Worm (Caenorhabditis elegans) whole organism, L4 larva: ENCODE data around the gene mltn-6.

Experiments used
- D1046.2 ChIP-seq: fragments of 200-800 bp; sonication (Bioruptor generic); IDR thresholded peaks from 2 replicates; pipeline ENCODE4 v1.3.6; 2022; ENCODE audit warnings: missing genetic modification characterization, missing compliant biosample characterization
- R02D3.7 ChIP-seq: fragments of 150-350 bp; sonication (generic microtip); optimal IDR thresholded peaks from 3 replicates; lab custom pipeline; 2014; ENCODE audit warnings: missing biosample characterization, missing genetic modification characterization
- T26A8.4 ChIP-seq: fragments of 200-800 bp; sonication (Bioruptor generic); IDR thresholded peaks from 2 replicates; pipeline ENCODE4 v1.3.6; 2022; ENCODE audit warnings: missing genetic modification characterization, missing compliant biosample characterization
- ZK337.2 ChIP-seq: fragments of 200-800 bp; sonication (Bioruptor generic); IDR thresholded peaks from 2 replicates; pipeline ENCODE4 v1.3.6; 2022; ENCODE audit warnings: missing genetic modification reagents, missing genetic modification characterization, missing compliant biosample characterization
- aly-2 ChIP-seq: sonication (generic microtip); optimal IDR thresholded peaks from 2 replicates; lab custom pipeline; 2018; ENCODE audit warnings: missing biosample characterization, missing genetic modification characterization
- arid-1 ChIP-seq: fragments of 200-800 bp; sonication (Bioruptor generic); conservative IDR thresholded peaks from 2 replicates; pipeline ENCODE4 v1.3.6; 2022; ENCODE audit warnings: missing genetic modification reagents, missing genetic modification characterization, missing compliant biosample characterization
- attf-4 ChIP-seq: sonication (generic microtip); optimal IDR thresholded peaks from 3 replicates; lab custom pipeline; 2017; ENCODE audit warnings: missing biosample characterization, missing genetic modification characterization
- ceh-20 ChIP-seq: fragments of 200-800 bp; sonication (Bioruptor generic); IDR thresholded peaks from 2 replicates; pipeline ENCODE4 v1.3.6; 2022; ENCODE audit warnings: missing genetic modification reagents, missing genetic modification characterization, missing compliant biosample characterization
- ceh-32 ChIP-seq: sonication (generic microtip); optimal IDR thresholded peaks from 2 replicates; lab custom pipeline; 2016; ENCODE audit warnings: mild to moderate bottlenecking, missing genetic modification characterization, missing compliant biosample characterization; ENCODE audit not compliant: poor library complexity
- daf-12 ChIP-seq: fragments of 150-350 bp; optimal IDR thresholded peaks from 2 replicates; lab custom pipeline; 2014; ENCODE audit warnings: missing biosample characterization, missing genetic modification reagents, missing genetic modification characterization
- daf-16 ChIP-seq, 3 experiments: sonication (generic microtip); optimal IDR thresholded peaks; 2 replicates each; lab custom pipeline; 2016 to 2017; ENCODE audit warnings: missing genetic modification characterization in 3 of 3, missing genetic modification reagents in 3 of 3, mild to moderate bottlenecking in 2 of 3, missing compliant biosample characterization in 2 of 3, missing biosample characterization in 1 of 3, moderate library complexity in 1 of 3
- daf-19 ChIP-seq: fragments of 200-800 bp; sonication (Bioruptor generic); conservative IDR thresholded peaks from 2 replicates; pipeline ENCODE4 v1.3.6; 2022; ENCODE audit warnings: missing genetic modification characterization, missing compliant biosample characterization
- dmd-6 ChIP-seq: fragments of 200-800 bp; sonication (Bioruptor generic); IDR thresholded peaks from 2 replicates; pipeline ENCODE4 v1.3.6; 2022; ENCODE audit warnings: missing genetic modification reagents, missing genetic modification characterization, missing compliant biosample characterization
- dmd-8 ChIP-seq: fragments of 200-800 bp; sonication (Bioruptor generic); IDR thresholded peaks from 2 replicates; pipeline ENCODE4 v1.3.6; 2022; ENCODE audit warnings: missing genetic modification characterization, missing compliant biosample characterization
- dmd-9 ChIP-seq: fragments of 200-800 bp; sonication (Bioruptor generic); IDR thresholded peaks from 2 replicates; pipeline ENCODE4 v1.3.6; 2022; ENCODE audit warnings: missing genetic modification reagents, missing genetic modification characterization, missing compliant biosample characterization
- dve-1 ChIP-seq: sonication (generic microtip); optimal IDR thresholded peaks from 2 replicates; lab custom pipeline; 2017; ENCODE audit warnings: antibody characterized with exemption, mild to moderate bottlenecking, missing genetic modification characterization, missing compliant biosample characterization; ENCODE audit not compliant: insufficient read depth
- egl-27 ChIP-seq: sonication (generic microtip); optimal IDR thresholded peaks from 3 replicates; lab custom pipeline; 2017; ENCODE audit warnings: missing biosample characterization, missing genetic modification reagents, missing genetic modification characterization
- egl-43 ChIP-seq: fragments of 200-800 bp; sonication (Bioruptor generic); IDR thresholded peaks from 2 replicates; pipeline ENCODE4 v1.3.6; 2022; ENCODE audit warnings: missing genetic modification reagents, missing genetic modification characterization, missing compliant biosample characterization
- fkh-10 ChIP-seq: fragments of 150-350 bp; optimal IDR thresholded peaks from 2 replicates; lab custom pipeline; 2014; ENCODE audit warnings: missing biosample characterization, missing genetic modification reagents, missing genetic modification characterization
- gei-8 ChIP-seq: fragments of 200-800 bp; sonication (Bioruptor generic); optimal IDR thresholded peaks from 2 replicates; lab custom pipeline; 2018; ENCODE audit warnings: mild to moderate bottlenecking, missing genetic modification characterization, missing compliant biosample characterization
- hif-1 ChIP-seq, 2 experiments: sonication (generic microtip); optimal IDR thresholded peaks; 2 replicates each; lab custom pipeline; 2016 to 2017; ENCODE audit warnings: missing compliant biosample characterization in 2 of 2, missing genetic modification characterization in 2 of 2, missing genetic modification reagents in 2 of 2, missing genotype in 2 of 2, mild to moderate bottlenecking in 1 of 2
- hlh-11 ChIP-seq: fragments of 200-800 bp; sonication (Bioruptor generic); optimal IDR thresholded peaks from 2 replicates; lab custom pipeline; 2018; ENCODE audit warnings: mild to moderate bottlenecking, missing genetic modification characterization, missing compliant biosample characterization
- hlh-30 ChIP-seq: sonication (generic microtip); optimal IDR thresholded peaks from 2 replicates; lab custom pipeline; 2017; ENCODE audit warnings: antibody characterized with exemption, mild to moderate bottlenecking, missing genetic modification characterization, missing compliant biosample characterization; ENCODE audit not compliant: insufficient read depth
- hmg-1.1 ChIP-seq: fragments of 200-800 bp; sonication (Bioruptor generic); IDR thresholded peaks from 2 replicates; pipeline ENCODE4 v1.3.6; 2022; ENCODE audit warnings: missing genetic modification reagents, missing genetic modification characterization, missing compliant biosample characterization
- jun-1 ChIP-seq: fragments of 150-350 bp; optimal IDR thresholded peaks from 2 replicates; lab custom pipeline; 2014; ENCODE audit warnings: missing biosample characterization, missing genetic modification reagents, missing genetic modification characterization
- lin-29 ChIP-seq: fragments of 200-800 bp; sonication (Bioruptor generic); IDR thresholded peaks from 2 replicates; pipeline ENCODE4 v1.3.6; 2022; ENCODE audit warnings: missing genetic modification reagents, missing genetic modification characterization, missing compliant biosample characterization
- lsy-2 ChIP-seq, 2 experiments: fragments of 150-350 bp in 1 of 2; sonication (generic microtip) in 1 of 2; optimal IDR thresholded peaks; 2 replicates each; lab custom pipeline; 2014 to 2017; ENCODE audit warnings: missing biosample characterization in 2 of 2, missing genetic modification characterization in 2 of 2
- madf-9 ChIP-seq: fragments of 200-800 bp; sonication (Bioruptor generic); conservative IDR thresholded peaks from 2 replicates; pipeline ENCODE4 v1.3.6; 2022; ENCODE audit warnings: missing genetic modification reagents, missing genetic modification characterization, missing compliant biosample characterization
- mdl-1 ChIP-seq, 2 experiments: fragments of 150-350 bp in 1 of 2; sonication (generic microtip) in 1 of 2; optimal IDR thresholded peaks; 2 replicates each; lab custom pipeline; 2014 to 2017; ENCODE audit warnings: missing biosample characterization in 2 of 2, missing genetic modification characterization in 2 of 2
- mep-1 ChIP-seq: fragments of 150-350 bp; sonication (generic microtip); optimal IDR thresholded peaks from 3 replicates; lab custom pipeline; 2014; ENCODE audit warnings: missing biosample characterization, missing genetic modification characterization
- mes-2 ChIP-seq: sonication (generic microtip); optimal IDR thresholded peaks from 2 replicates; lab custom pipeline; 2016; ENCODE audit warnings: missing genotype, mild to moderate bottlenecking, missing genetic modification characterization, missing compliant biosample characterization; ENCODE audit not compliant: poor library complexity, severe bottlenecking
- mxl-3 ChIP-seq: fragments of 200-800 bp; sonication (Bioruptor generic); optimal IDR thresholded peaks from 2 replicates; lab custom pipeline; 2018; ENCODE audit warnings: mild to moderate bottlenecking, missing genetic modification characterization, missing compliant biosample characterization
- nhr-102 ChIP-seq: sonication (generic microtip); optimal IDR thresholded peaks from 2 replicates; lab custom pipeline; 2016; ENCODE audit warnings: mild to moderate bottlenecking, missing genetic modification characterization, moderate library complexity, missing compliant biosample characterization
- nhr-28 ChIP-seq: fragments of 150-350 bp; optimal IDR thresholded peaks from 2 replicates; lab custom pipeline; 2014; ENCODE audit warnings: missing biosample characterization, missing genetic modification characterization
- nhr-41 ChIP-seq: fragments of 200-800 bp; sonication (Bioruptor generic); IDR thresholded peaks from 2 replicates; pipeline ENCODE4 v1.3.6; 2022; ENCODE audit warnings: missing genetic modification reagents, missing genetic modification characterization, missing compliant biosample characterization
- nhr-42 ChIP-seq: fragments of 200-800 bp; sonication (Bioruptor generic); IDR thresholded peaks from 2 replicates; pipeline ENCODE4 v1.3.6; 2022; ENCODE audit warnings: missing genetic modification characterization, missing compliant biosample characterization
- nhr-48 ChIP-seq: sonication (generic microtip); optimal IDR thresholded peaks from 2 replicates; lab custom pipeline; 2016; ENCODE audit warnings: mild to moderate bottlenecking, missing genetic modification characterization, missing compliant biosample characterization
- nhr-77 ChIP-seq: fragments of 150-350 bp; optimal IDR thresholded peaks from 2 replicates; lab custom pipeline; 2014; ENCODE audit warnings: missing biosample characterization, missing genetic modification characterization
- php-3 ChIP-seq: fragments of 200-800 bp; sonication (Bioruptor generic); IDR thresholded peaks from 2 replicates; pipeline ENCODE4 v1.3.6; 2022; ENCODE audit warnings: missing genetic modification reagents, missing genetic modification characterization, missing compliant biosample characterization
- pqm-1 ChIP-seq: sonication (generic microtip); optimal IDR thresholded peaks from 2 replicates; lab custom pipeline; 2017; ENCODE audit warnings: missing biosample characterization, missing genetic modification characterization
- rbr-2 ChIP-seq: sonication (generic microtip); optimal IDR thresholded peaks from 2 replicates; lab custom pipeline; 2016; ENCODE audit warnings: missing genotype, missing genetic modification characterization, missing compliant biosample characterization
- sdz-12 ChIP-seq: fragments of 200-800 bp; sonication (Bioruptor generic); optimal IDR thresholded peaks from 2 replicates; lab custom pipeline; 2018; ENCODE audit warnings: mild to moderate bottlenecking, missing genetic modification characterization, missing compliant biosample characterization
- set-16 ChIP-seq: fragments of 200-800 bp; sonication (Bioruptor generic); IDR thresholded peaks from 2 replicates; pipeline ENCODE4 v1.3.6; 2022; ENCODE audit warnings: missing genetic modification reagents, missing genetic modification characterization, missing compliant biosample characterization
- spr-3 ChIP-seq: fragments of 200-800 bp; sonication (Bioruptor generic); optimal IDR thresholded peaks from 2 replicates; lab custom pipeline; 2018; ENCODE audit warnings: mild to moderate bottlenecking, missing genetic modification characterization, missing compliant biosample characterization
- tra-1 ChIP-seq: fragments of 200-800 bp; sonication (Bioruptor generic); IDR thresholded peaks from 2 replicates; pipeline ENCODE4 v1.3.6; 2022; ENCODE audit warnings: missing genetic modification reagents, missing genetic modification characterization, missing compliant biosample characterization
- zip-11 ChIP-seq: fragments of 200-800 bp; sonication (Bioruptor generic); IDR thresholded peaks from 2 replicates; pipeline ENCODE4 v1.3.6; 2022; ENCODE audit warnings: missing genetic modification characterization, missing compliant biosample characterization
- ztf-11 ChIP-seq: fragments of 150-350 bp; optimal IDR thresholded peaks from 2 replicates; lab custom pipeline; 2014; ENCODE audit warnings: missing biosample characterization, missing genetic modification characterization

Gene mltn-6

ce11 chrV:384511-384910 is 19.8 kb downstream of the mltn-6 start:
- TF ChIP-seq dve-1 (tag; lab: Kevin White, UChicago): peak; percentile 82
- no peak for TF ChIP-seq D1046.2 (GFP tag; lab: Robert Waterston, UW)
- TF ChIP-seq mep-1: no peak
- no peak for TF ChIP-seq attf-4
- TF ChIP-seq sdz-12 (GFP tag; lab: Kevin White, UChicago): no peak
- TF ChIP-seq rbr-2 (tag; lab: Kevin White, UChicago): no peak
- no peak for TF ChIP-seq nhr-41
- TF ChIP-seq daf-16 (GFP tag; optimal IDR thresholded peaks at IDR 0.05; lab: Kevin White, UChicago): no peak
- TF ChIP-seq daf-16 (tag; optimal IDR thresholded peaks at IDR 0.05; lab: Kevin White, UChicago): peak; percentile 66
- no peak for TF ChIP-seq hif-1 (tag; optimal IDR thresholded peaks at IDR 0.05; lab: Kevin White, UChicago)
- TF ChIP-seq T26A8.4 (GFP tag; lab: Robert Waterston, UW): no peak
- TF ChIP-seq tra-1: no peak
- TF ChIP-seq set-16 (GFP tag; lab: Robert Waterston, UW): no peak
- TF ChIP-seq dmd-6 (GFP tag; lab: Robert Waterston, UW): peak; percentile 70
- no peak for TF ChIP-seq php-3 (GFP tag; lab: Robert Waterston, UW)
- TF ChIP-seq fkh-10: no peak
- TF ChIP-seq dmd-9 (GFP tag; lab: Robert Waterston, UW): no peak
- no peak for TF ChIP-seq R02D3.7
- TF ChIP-seq gei-8 (GFP tag; lab: Kevin White, UChicago): no peak
- TF ChIP-seq arid-1 (GFP tag; lab: Robert Waterston, UW): no peak
- no peak for TF ChIP-seq hmg-1.1 (GFP tag; lab: Robert Waterston, UW)
- no peak for TF ChIP-seq ceh-32 (tag; lab: Kevin White, UChicago)
- no peak for TF ChIP-seq zip-11 (GFP tag; lab: Robert Waterston, UW)
- TF ChIP-seq lsy-2 (tag; optimal IDR thresholded peaks at IDR 0.05; lab: Kevin White, UChicago): peak in 1 of 2 experiments; percentile 16
- no peak for TF ChIP-seq aly-2 (tag; lab: Kevin White, UChicago)
- no peak for TF ChIP-seq daf-12 (tag; lab: Kevin White, UChicago)
- TF ChIP-seq pqm-1: peak; percentile 73
- no peak for TF ChIP-seq ceh-20 (GFP tag; lab: Robert Waterston, UW)
- no peak for TF ChIP-seq madf-9 (GFP tag; lab: Robert Waterston, UW)
- TF ChIP-seq hlh-11 (tag; lab: Kevin White, UChicago): peak; percentile 21
- TF ChIP-seq ZK337.2 (GFP tag; lab: Robert Waterston, UW): no peak
- no peak for TF ChIP-seq egl-43
- no peak for TF ChIP-seq nhr-42
- no peak for TF ChIP-seq spr-3 (GFP tag; lab: Kevin White, UChicago)
- no peak for TF ChIP-seq lin-29 (GFP tag; lab: Robert Waterston, UW)
- peak; percentile 78 for TF ChIP-seq nhr-28 (tag; lab: Kevin White, UChicago)
- TF ChIP-seq daf-19 (GFP tag; lab: Robert Waterston, UW): no peak
- TF ChIP-seq ztf-11 (tag; lab: Kevin White, UChicago): no peak
- no peak for TF ChIP-seq jun-1
- TF ChIP-seq dmd-8 (GFP tag; lab: Robert Waterston, UW): no peak

ce11 chrV:385488-385887 is 20.7 kb downstream of the mltn-6 start, which contains the start of gene lipl-5:
TSS of gene lipl-5 (plus strand) at chrV:385746.
- TF ChIP-seq dmd-6 (GFP tag; lab: Robert Waterston, UW): peak; percentile 90
- TF ChIP-seq ceh-32 (tag; lab: Kevin White, UChicago): no peak
- TF ChIP-seq mxl-3: peak; percentile 83
- TF ChIP-seq nhr-48 (tag; lab: Kevin White, UChicago): peak; percentile 7
- peak; percentile 87 for TF ChIP-seq php-3 (GFP tag; lab: Robert Waterston, UW)
- peak; percentile 85 for TF ChIP-seq pqm-1
- TF ChIP-seq hif-1 (tag; optimal IDR thresholded peaks at IDR 0.05; lab: Kevin White, UChicago): no peak
- TF ChIP-seq nhr-102 (tag; lab: Kevin White, UChicago): peak; percentile 48
- TF ChIP-seq hlh-11 (tag; lab: Kevin White, UChicago): peak; percentile 73
- no peak for TF ChIP-seq attf-4
- peak; percentile 96 for TF ChIP-seq nhr-28 (tag; lab: Kevin White, UChicago)
- peak in 1 of 2 experiments; percentile 48 for TF ChIP-seq mdl-1 (tag; optimal IDR thresholded peaks at IDR 0.05; lab: Kevin White, UChicago)
- TF ChIP-seq hlh-30 (tag; lab: Kevin White, UChicago): peak; percentile 50
- TF ChIP-seq dve-1 (tag; lab: Kevin White, UChicago): peak; percentile 65
- TF ChIP-seq egl-27 (tag; lab: Kevin White, UChicago): no peak
- TF ChIP-seq daf-16 (GFP tag; optimal IDR thresholded peaks at IDR 0.05; lab: Kevin White, UChicago): no peak
- TF ChIP-seq daf-16 (tag; optimal IDR thresholded peaks at IDR 0.05; lab: Kevin White, UChicago): peak; percentile 72
- 0 out of 2 replicates have a peak, but pooled peaks have one; percentile 34 for TF ChIP-seq tra-1
- peak; percentile 27 for TF ChIP-seq mes-2 (tag; lab: Kevin White, UChicago)
- TF ChIP-seq nhr-77 (tag; lab: Kevin White, UChicago): peak; percentile 86
